Fruit fly (Drosophila melanogaster) S2 (cell line): Measurements from ENCODE around the gene CG7514.

Source experiments
- CG8478 ChIP-seq: fragments of >200 bp; optimal IDR thresholded peaks from 2 replicates; lab custom pipeline; 2018
- CTCF ChIP-seq, 2 experiments: fragments of >200 bp; optimal IDR thresholded peaks; 2 replicates each; lab custom pipeline; 2018

- TF ChIP-seq CTCF (optimal IDR thresholded peaks at IDR 0.05; lab: Kevin White, UChicago) (no peak), CG8478 (lab: Kevin White, UChicago) (no peak)
Measured at dm6 chr3L:4688674-4689073, at the start of gene CG7514.
